Worm (Caenorhabditis elegans): Measurements from ENCODE around the gene K04E7.1.

K04E7.1 gene

DNA sequence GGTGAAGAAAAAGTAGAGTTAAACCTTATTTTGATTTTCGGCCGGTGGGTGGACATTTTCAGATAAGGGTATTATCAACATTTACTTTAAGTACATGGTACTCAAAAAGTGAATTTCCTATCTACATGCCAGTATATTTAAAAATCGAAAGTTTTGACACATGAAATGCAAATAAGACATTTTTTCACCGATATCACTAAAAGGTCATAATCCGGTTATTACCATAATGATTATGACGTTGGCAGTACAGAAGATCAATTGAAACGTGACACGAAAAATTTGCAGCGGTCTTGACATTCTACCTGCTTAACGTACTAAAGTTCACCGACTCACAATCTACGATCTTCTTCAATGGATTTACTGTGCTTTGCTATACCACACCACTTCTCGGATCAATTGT lies 3.8 kb upstream of the K04E7.1 start:
- no peak for TF ChIP-seq Y105C5A.15 (GFP tag; IDR thresholded peaks at IDR 0.05)
- no peak for TF ChIP-seq lin-29 (GFP tag; IDR thresholded peaks at IDR 0.05)
- TF ChIP-seq dve-1 (tag; optimal IDR thresholded peaks at IDR 0.05; ENCODE audit: insufficient read depth): peak; percentile 41
- TF ChIP-seq dpl-1 (GFP tag; optimal IDR thresholded peaks at IDR 0.05): no peak
- peak; percentile 0 for TF ChIP-seq nhr-77 (tag; optimal IDR thresholded peaks at IDR 0.05)
- TF ChIP-seq nhr-76 (tag; optimal IDR thresholded peaks at IDR 0.05): no peak
- no peak for TF ChIP-seq nhr-237 (tag; optimal IDR thresholded peaks at IDR 0.05)
- TF ChIP-seq zag-1 (tag; optimal IDR thresholded peaks at IDR 0.05): no peak
- no peak for TF ChIP-seq aha-1 (tag)
- no peak for TF ChIP-seq fos-1 (tag; optimal IDR thresholded peaks at IDR 0.05)
- no peak for TF ChIP-seq hlh-11 (tag; optimal IDR thresholded peaks at IDR 0.05)
- TF ChIP-seq ZK546.5 (tag; optimal IDR thresholded peaks at IDR 0.05): no peak
- TF ChIP-seq zip-2 (tag; optimal IDR thresholded peaks at IDR 0.05): no peak
- no peak for TF ChIP-seq Y5F2A.4 (GFP tag; optimal IDR thresholded peaks at IDR 0.05)
- no peak for TF ChIP-seq lin-1 (GFP tag; IDR thresholded peaks at IDR 0.05)
- peak; percentile 58; the same call in 1 of the 2 replicates for TF ChIP-seq tra-1 (GFP tag; IDR thresholded peaks at IDR 0.05)
- no peak for TF ChIP-seq hif-1 (tag; optimal IDR thresholded peaks at IDR 0.05)
- peak; percentile 69 for TF ChIP-seq dmd-6 (GFP tag; IDR thresholded peaks at IDR 0.05)
- no peak for TF ChIP-seq zip-11 (GFP tag; IDR thresholded peaks at IDR 0.05)
- no peak for TF ChIP-seq ZK337.2 (GFP tag; IDR thresholded peaks at IDR 0.05)
- no peak for TF ChIP-seq F44E2.7 (GFP tag; IDR thresholded peaks at IDR 0.05)
- no peak for TF ChIP-seq jun-1 (tag; optimal IDR thresholded peaks at IDR 0.05)
- TF ChIP-seq nhr-48 (tag; optimal IDR thresholded peaks at IDR 0.05): peak; percentile 30
- no peak for TF ChIP-seq snpc-4 (tag; optimal IDR thresholded peaks at IDR 0.05)
- TF ChIP-seq nhr-25 (tag; optimal IDR thresholded peaks at IDR 0.05; ENCODE audit: borderline replicate concordance, insufficient read depth): no peak
- no peak for TF ChIP-seq skn-1 (tag; optimal IDR thresholded peaks at IDR 0.05)
- no peak for TF ChIP-seq nhr-41 (GFP tag; IDR thresholded peaks at IDR 0.05)
- TF ChIP-seq unc-62 (GFP tag; optimal IDR thresholded peaks at IDR 0.05 in 1 of 2): peak; percentile 15 to 17
- no peak for TF ChIP-seq unc-62 (tag; optimal IDR thresholded peaks at IDR 0.05)
- TF ChIP-seq madf-5 (GFP tag; IDR thresholded peaks at IDR 0.05): no peak
- TF ChIP-seq vab-7 (GFP tag; IDR thresholded peaks at IDR 0.05): no peak
- TF ChIP-seq hmg-1.1 (GFP tag; IDR thresholded peaks at IDR 0.05): no peak
- no peak for TF ChIP-seq mxl-2 (GFP tag; conservative IDR thresholded peaks at IDR 0.05)
- TF ChIP-seq mep-1 (tag; optimal IDR thresholded peaks at IDR 0.05): no peak
- no peak for TF ChIP-seq lin-38 (GFP tag; IDR thresholded peaks at IDR 0.05)
- TF ChIP-seq ztf-7 (tag; optimal IDR thresholded peaks at IDR 0.05): no peak

DNA sequence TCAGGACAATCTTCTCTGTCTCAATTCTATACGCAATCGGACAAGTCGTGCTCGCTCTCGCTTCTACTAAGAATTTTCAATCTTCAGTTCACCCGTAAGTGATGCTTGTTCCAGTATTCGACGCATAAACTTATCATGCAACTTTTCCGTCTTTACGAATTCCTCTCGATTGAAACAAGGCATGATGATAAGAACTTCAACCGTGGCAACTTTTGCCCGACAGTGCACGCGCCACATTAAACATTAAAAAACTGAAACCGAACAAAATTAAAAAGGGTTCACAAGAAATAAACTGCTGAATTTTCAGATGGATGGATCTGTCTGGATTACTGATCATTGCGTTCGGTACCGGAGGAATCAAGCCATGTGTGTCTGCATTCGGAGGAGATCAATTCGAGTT lies 3.4 kb upstream of the K04E7.1 start:
- TF ChIP-seq pqm-1 (tag; optimal IDR thresholded peaks at IDR 0.05) (peak; percentile 57), nhr-10 (tag; optimal IDR thresholded peaks at IDR 0.05) (no peak), nhr-102 (tag; optimal IDR thresholded peaks at IDR 0.05) (no peak), vab-7 (GFP tag; IDR thresholded peaks at IDR 0.05) (no peak), ztf-7 (tag; optimal IDR thresholded peaks at IDR 0.05) (no peak)

DNA sequence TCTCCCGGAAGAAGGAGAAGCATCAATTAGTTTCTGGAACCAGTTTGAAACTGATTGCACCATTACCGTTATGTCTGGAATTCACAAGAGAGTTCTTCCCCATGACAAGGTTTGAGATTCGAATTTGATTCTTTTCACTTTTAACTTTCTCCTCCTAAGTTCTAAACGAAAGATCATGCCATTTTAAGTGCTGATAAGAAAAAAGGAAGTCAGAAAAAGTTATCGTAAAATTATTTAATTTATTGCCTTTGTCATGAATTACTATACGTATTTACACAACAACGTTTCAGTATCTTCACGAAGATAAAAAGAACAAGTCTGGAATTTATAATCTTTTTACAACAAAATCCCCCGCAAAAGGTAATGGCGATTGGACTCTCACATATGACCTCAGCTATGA lies 1.7 kb upstream of the K04E7.1 start:
- TF ChIP-seq madf-5 (GFP tag; IDR thresholded peaks at IDR 0.05) (no peak), Y105C5A.15 (GFP tag; IDR thresholded peaks at IDR 0.05) (no peak), daf-8 (GFP tag; IDR thresholded peaks at IDR 0.05) (no peak), nhr-41 (GFP tag; IDR thresholded peaks at IDR 0.05) (no peak), nhr-77 (tag; optimal IDR thresholded peaks at IDR 0.05) (peak; percentile 24), nhr-48 (tag; optimal IDR thresholded peaks at IDR 0.05) (no peak), F37D6.2 (tag; optimal IDR thresholded peaks at IDR 0.05) (no peak), F49E8.2 (tag; optimal IDR thresholded peaks at IDR 0.05; ENCODE audit: borderline replicate concordance) (no peak), daf-12 (tag; optimal IDR thresholded peaks at IDR 0.05) (no peak), hmg-1.1 (GFP tag; IDR thresholded peaks at IDR 0.05) (no peak), mdl-1 (tag; optimal IDR thresholded peaks at IDR 0.05) (no peak), unc-39 (tag; optimal IDR thresholded peaks at IDR 0.05) (no peak), skn-1 (tag; optimal IDR thresholded peaks at IDR 0.05) (no peak), dve-1 (tag; optimal IDR thresholded peaks at IDR 0.05; ENCODE audit: insufficient read depth) (peak; percentile 21), tra-1 (GFP tag; IDR thresholded peaks at IDR 0.05) (no peak), R02D3.7 (tag; optimal IDR thresholded peaks at IDR 0.05) (no peak), nhr-11 (tag; optimal IDR thresholded peaks at IDR 0.05) (no peak), T20F7.1 (GFP tag; optimal IDR thresholded peaks at IDR 0.05) (no peak), mes-2 (tag; optimal IDR thresholded peaks at IDR 0.05; ENCODE audit: poor library complexity, severe bottlenecking) (no peak), nhr-28 (tag; optimal IDR thresholded peaks at IDR 0.05) (peak; percentile 30), lin-13 (GFP tag; optimal IDR thresholded peaks at IDR 0.05) (no peak), dmd-6 (GFP tag; IDR thresholded peaks at IDR 0.05) (peak; percentile 43)
